Worm (Caenorhabditis elegans) whole organism, L3 larva: ENCODE measurements around the gene zig-12.

Source experiments
- ZK546.5 ChIP-seq: sonication (generic microtip); optimal IDR thresholded peaks from 2 replicates; lab custom pipeline; 2017; ENCODE audit warnings: missing biosample characterization, missing genetic modification characterization
- elt-3 ChIP-seq, 3 experiments: fragments of 150-350 bp in 1 of 3; sonication (generic microtip) in 2 of 3; optimal IDR thresholded peaks; 2 replicates in 2 of 3; 4 replicates in 1 of 3; lab custom pipeline; 2014 to 2017; ENCODE audit warnings: missing biosample characterization in 3 of 3, missing genetic modification characterization in 3 of 3
- nhr-12 ChIP-seq: fragments of 150-350 bp; optimal IDR thresholded peaks from 2 replicates; lab custom pipeline; 2014; ENCODE audit warnings: missing biosample characterization, missing genetic modification characterization
- nhr-237 ChIP-seq: fragments of 150-350 bp; optimal IDR thresholded peaks from 2 replicates; lab custom pipeline; 2014; ENCODE audit warnings: missing biosample characterization, missing genetic modification characterization
- pha-4 ChIP-seq: fragments of 150-350 bp; optimal IDR thresholded peaks from 2 replicates; lab custom pipeline; 2014; ENCODE audit warnings: missing biosample characterization, missing genetic modification reagents, missing genetic modification characterization
- snpc-4 ChIP-seq: fragments of 150-350 bp; optimal IDR thresholded peaks from 2 replicates; lab custom pipeline; 2014; ENCODE audit warnings: missing biosample characterization, missing genetic modification characterization

DNA sequence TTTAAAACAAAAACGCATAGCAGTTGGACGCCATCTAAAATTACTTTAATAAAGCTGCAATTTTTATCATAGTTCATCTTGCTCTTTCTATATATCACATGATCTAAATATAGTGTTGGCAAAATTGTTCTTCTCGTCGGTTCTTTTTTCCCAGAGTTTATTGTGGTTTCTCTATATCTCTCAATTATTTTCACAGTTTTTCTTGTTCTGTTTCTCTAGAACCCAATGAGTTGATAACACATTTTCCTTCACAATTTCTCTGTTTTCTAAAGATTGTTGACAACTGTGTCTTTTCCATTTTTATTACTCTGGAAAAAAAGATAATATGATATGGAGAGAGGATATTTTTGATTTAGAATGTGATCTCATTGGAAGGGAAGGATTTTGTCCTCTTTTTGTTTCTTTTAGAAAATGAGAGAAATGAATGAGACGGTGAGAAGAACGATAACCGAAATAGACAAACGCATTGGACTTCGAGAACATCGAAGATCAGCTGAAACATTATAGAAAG lies 9.4 kb upstream of the zig-12 start:
- TF ChIP-seq pha-4: peak; percentile 6
- TF ChIP-seq nhr-12 (tag; lab: Kevin White, UChicago): no peak
- no peak for TF ChIP-seq elt-3 (tag; optimal IDR thresholded peaks at IDR 0.05; lab: Kevin White, UChicago)
- TF ChIP-seq snpc-4 (tag; lab: Kevin White, UChicago): no peak
- no peak for TF ChIP-seq ZK546.5 (tag; lab: Kevin White, UChicago)
- TF ChIP-seq nhr-237 (tag; lab: Kevin White, UChicago): no peak
